Fruit fly (Drosophila melanogaster): Measurements from ENCODE around the gene Dhc98D.

DNA sequence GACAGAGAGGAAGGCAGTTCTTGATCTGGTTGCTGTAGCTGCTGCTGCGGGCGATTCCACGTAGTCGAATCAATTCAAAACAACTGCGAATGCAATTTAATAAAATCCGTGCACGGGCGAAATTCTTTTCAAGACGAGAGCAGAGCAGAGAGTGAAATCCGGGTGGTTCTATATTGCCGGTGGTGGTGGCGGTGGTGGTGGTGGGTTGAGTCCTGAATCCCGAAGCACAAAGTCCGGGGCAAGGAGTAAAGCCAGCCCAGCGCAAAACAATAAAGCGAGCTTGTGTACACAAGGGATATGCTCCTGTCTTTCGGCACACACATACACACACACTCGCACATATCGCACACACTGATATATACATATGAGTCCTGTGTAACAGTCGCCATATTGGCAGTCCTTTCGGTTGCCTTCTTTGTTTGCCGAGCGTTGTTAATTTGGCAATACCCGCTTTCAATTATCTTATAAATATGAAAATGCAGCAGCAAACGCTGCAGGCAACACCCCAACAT, 74.6 kb downstream of the Dhc98D start:
- TF ChIP-seq fd85E (GFP tag; optimal IDR thresholded peaks at IDR 0.05) (no peak), Gug (GFP tag; IDR thresholded peaks at IDR 0.05) (no peak), Sox14 (GFP tag; optimal IDR thresholded peaks at IDR 0.05) (no peak), CG6163 (GFP tag; IDR thresholded peaks at IDR 0.05) (no peak), Sox102F (GFP tag; optimal IDR thresholded peaks at IDR 0.05) (no peak), salr (GFP tag; optimal IDR thresholded peaks at IDR 0.05) (no peak), Smox (GFP tag; optimal IDR thresholded peaks at IDR 0.05) (no peak), CG6854 (GFP tag; optimal IDR thresholded peaks at IDR 0.05) (no peak), Eip75B (GFP tag; optimal IDR thresholded peaks at IDR 0.05) (no peak), CG9139 (GFP tag; optimal IDR thresholded peaks at IDR 0.05) (no peak), vri (GFP tag; optimal IDR thresholded peaks at IDR 0.05) (no peak), dsx (GFP tag; optimal IDR thresholded peaks at IDR 0.05; ENCODE audit: poor library complexity, severe bottlenecking) (no peak), CG16779 (tag; optimal IDR thresholded peaks at IDR 0.05) (no peak), acj6 (GFP tag; optimal IDR thresholded peaks at IDR 0.05) (no peak)
